Fruit fly (Drosophila melanogaster): ENCODE results near the gene CG15332.

CG15332 gene

DNA sequence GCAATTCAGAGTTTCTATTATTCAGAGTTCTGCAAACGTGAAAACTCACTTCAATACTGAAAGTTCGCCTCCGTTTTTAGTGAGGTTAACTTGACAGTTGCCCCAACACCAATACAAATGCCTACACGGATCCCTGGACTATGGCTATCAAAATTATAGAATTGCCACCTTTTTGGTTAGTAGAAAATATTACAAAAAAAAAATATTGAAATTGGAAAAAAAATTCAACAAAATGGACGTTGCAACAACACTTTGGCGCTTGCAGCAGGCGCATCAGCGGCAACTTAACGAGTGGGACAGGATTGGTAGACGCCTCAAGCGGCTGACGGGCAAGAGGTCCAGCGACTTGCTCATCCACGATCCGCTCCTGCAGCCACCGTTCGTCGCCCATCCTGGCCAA, at the start of gene CG15332, which contains the start of gene CG15330:
Gene CG15332, minus strand, starts transcription at position 101 of the 400 bp plus-strand sequence.
Gene CG15330, plus strand, starts transcription at position 175 of the 400 bp plus-strand sequence.
- TF ChIP-seq pan (optimal IDR thresholded peaks at IDR 0.05) = no peak
- TF ChIP-seq psq (optimal IDR thresholded peaks at IDR 0.05) = no peak
- no peak for TF ChIP-seq CG8478 (optimal IDR thresholded peaks at IDR 0.05)
- TF ChIP-seq usp (GFP tag; optimal IDR thresholded peaks at IDR 0.05) = no peak

DNA sequence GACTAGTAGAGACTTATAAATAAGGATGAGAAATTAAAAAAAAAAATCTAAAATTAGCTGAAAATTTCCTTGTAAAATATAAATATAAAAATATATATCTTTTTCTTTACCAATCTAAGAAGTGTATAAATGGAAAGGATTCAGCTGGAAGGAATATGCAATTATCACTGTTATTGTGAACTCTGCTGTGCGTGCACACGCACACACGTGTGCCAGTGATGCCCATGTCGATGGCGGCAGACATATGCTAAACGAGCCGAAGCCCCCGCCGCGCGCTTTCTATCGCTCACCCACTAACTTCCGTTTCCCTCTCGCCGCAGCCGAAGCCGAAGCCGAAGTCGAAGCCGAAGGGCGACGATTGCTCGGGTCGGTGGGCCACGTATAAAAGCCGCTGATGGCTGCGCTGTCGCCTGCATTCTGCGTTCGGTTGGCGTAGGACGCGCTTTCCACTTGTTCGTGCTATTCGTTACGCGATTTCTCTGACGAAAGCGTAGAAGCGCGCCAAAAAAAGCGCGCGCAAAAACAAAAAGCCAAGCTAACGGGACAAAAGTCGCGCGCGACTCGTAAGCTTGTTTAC, 39.5 kb upstream of the CG15332 start, which contains the start of gene Tbh:
Gene Tbh, plus strand, starts transcription at position 527 of the 577 bp plus-strand sequence.
- TF ChIP-seq Dll (optimal IDR thresholded peaks at IDR 0.05) (no peak), psq (optimal IDR thresholded peaks at IDR 0.05) (no peak), CG8478 (optimal IDR thresholded peaks at IDR 0.05) (no peak), usp (GFP tag; optimal IDR thresholded peaks at IDR 0.05) (no peak), EcR (GFP tag; optimal IDR thresholded peaks at IDR 0.05) (no peak), pan (optimal IDR thresholded peaks at IDR 0.05) (no peak)

DNA sequence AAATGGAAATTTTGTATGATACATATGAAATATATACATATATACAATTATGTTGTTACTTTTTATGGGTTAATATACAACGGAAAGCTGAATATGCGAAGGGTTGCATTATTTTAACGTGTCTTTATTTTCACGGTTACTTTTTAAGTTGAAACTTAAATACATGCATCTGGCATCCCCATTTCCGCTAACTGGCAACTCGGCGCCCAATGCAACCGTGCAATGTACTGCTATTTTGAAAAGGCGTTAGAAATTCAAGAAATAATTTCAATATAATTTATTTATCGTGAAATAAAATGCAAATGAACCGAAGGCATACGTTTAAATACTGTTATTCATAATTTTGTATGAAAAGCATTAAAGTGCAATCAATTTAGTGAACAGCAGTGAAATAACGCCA, 30.8 kb upstream of the CG15332 start:
- TF ChIP-seq usp (GFP tag; optimal IDR thresholded peaks at IDR 0.05) = no peak
- TF ChIP-seq psq (optimal IDR thresholded peaks at IDR 0.05) = no peak
- no peak for TF ChIP-seq Dll (optimal IDR thresholded peaks at IDR 0.05)
- TF ChIP-seq CG8478 (optimal IDR thresholded peaks at IDR 0.05) = no peak
- no peak for TF ChIP-seq pan (optimal IDR thresholded peaks at IDR 0.05)
- no peak for TF ChIP-seq EcR (GFP tag; optimal IDR thresholded peaks at IDR 0.05)

DNA sequence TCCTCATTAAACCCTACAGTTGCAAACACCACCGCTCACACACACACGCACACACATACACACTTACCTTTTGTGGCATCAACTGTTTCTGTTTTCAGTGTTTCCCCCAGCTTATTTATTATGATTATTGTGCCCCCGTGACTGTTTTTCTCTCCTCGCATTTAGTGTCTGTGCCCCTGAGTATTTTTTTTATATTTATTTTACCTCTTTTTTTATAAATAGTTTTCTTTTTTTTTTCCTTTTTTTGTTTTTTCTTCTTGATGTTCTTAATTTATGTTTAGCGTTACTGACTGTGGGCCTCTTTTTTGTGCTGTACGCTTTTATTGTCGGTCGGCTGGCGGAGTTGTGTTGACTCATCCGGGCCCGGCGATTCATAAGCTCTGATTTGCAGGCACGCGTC, 25.0 kb upstream of the CG15332 start:
- TF ChIP-seq CG8478 (optimal IDR thresholded peaks at IDR 0.05) (no peak), pan (optimal IDR thresholded peaks at IDR 0.05) (no peak), psq (optimal IDR thresholded peaks at IDR 0.05) (no peak), EcR (GFP tag; optimal IDR thresholded peaks at IDR 0.05) (no peak), usp (GFP tag; optimal IDR thresholded peaks at IDR 0.05) (no peak), Dll (optimal IDR thresholded peaks at IDR 0.05) (no peak)

DNA sequence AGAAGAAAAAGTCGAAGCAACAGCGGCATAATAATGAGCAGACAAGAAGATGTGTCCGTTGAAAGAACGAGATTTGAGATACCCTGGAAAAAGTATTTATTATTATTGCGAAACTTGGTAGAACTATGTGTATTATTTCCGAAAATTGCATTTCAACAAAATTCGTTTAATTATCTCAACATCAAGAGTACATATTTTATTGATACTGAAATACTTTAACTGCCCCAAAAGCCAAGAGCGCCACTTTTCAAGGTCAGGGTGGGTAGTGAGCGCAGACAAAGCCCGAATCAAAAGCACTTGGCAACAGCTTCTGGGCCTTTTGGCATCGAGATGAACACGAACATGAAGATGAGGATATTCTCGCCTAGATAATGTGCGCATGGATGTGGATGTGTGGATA, 23.4 kb upstream of the CG15332 start:
- TF ChIP-seq psq (optimal IDR thresholded peaks at IDR 0.05) = no peak
- TF ChIP-seq CG8478 (optimal IDR thresholded peaks at IDR 0.05) = no peak

DNA sequence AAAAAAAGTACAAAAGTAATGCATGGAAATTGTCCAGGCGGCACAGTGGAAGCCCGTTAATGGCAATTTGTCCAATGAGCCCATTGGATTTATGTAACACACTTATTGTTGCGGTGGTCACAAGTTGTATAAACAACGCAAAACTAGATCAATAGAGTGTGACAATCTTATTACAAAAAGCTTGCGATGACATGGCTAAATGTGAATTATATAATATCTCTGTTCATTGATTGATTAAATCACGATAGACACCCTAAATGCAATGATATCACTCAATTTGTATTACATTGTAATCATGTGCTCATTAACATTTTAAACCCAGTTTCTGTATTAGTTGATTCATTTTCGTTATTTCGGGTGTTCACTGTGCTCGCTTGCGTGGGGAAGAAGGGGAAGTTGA, 22.2 kb upstream of the CG15332 start:
- TF ChIP-seq usp (GFP tag; optimal IDR thresholded peaks at IDR 0.05) (no peak), EcR (GFP tag; optimal IDR thresholded peaks at IDR 0.05) (no peak), psq (optimal IDR thresholded peaks at IDR 0.05) (no peak), CG8478 (optimal IDR thresholded peaks at IDR 0.05) (no peak), Dll (optimal IDR thresholded peaks at IDR 0.05) (no peak), pan (optimal IDR thresholded peaks at IDR 0.05) (no peak)

DNA sequence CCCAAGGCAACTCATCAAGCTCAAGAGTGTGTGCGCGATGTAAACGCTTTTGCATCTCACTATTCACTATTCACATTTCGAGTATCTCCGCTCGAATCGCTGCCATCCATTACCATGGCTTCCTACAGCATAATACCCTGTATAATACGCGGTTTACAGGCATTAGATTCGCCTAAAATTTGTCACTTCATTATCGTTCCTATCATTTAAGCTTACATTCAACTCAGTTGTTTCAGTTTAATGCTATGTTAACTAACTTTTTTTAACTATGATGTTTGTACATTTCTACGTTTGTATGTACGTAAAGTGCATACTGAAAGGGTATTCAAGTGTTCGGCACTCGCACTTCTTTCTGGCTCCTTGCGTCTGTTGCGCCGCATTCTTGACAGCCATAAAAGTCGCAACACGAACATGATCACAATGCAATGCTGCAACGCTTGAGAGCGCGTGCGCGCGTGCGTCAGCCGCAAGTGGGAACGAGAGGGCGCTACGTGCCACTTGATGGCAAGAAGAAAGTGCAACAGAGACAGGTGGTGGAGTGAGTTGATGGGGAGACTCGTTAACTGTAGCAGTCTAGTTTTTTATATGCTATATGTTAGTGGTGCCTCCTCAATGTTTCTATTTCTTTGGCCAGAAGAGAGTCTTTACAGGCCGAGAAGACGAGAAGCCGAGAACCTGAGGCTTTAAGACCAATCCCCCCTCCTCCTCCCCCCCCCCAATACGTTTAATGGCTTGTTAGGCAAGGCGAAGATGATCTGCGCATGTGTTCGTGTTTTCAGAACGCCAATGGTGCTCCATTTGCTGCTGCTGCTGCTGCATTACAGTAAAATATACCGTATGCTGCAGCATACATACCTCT, 21.4 kb upstream of the CG15332 start:
- TF ChIP-seq usp (GFP tag; optimal IDR thresholded peaks at IDR 0.05) (no peak), EcR (GFP tag; optimal IDR thresholded peaks at IDR 0.05) (no peak), pan (optimal IDR thresholded peaks at IDR 0.05) (peak; percentile 59), CG8478 (optimal IDR thresholded peaks at IDR 0.05) (no peak), Dll (optimal IDR thresholded peaks at IDR 0.05) (no peak), psq (optimal IDR thresholded peaks at IDR 0.05) (no peak)

DNA sequence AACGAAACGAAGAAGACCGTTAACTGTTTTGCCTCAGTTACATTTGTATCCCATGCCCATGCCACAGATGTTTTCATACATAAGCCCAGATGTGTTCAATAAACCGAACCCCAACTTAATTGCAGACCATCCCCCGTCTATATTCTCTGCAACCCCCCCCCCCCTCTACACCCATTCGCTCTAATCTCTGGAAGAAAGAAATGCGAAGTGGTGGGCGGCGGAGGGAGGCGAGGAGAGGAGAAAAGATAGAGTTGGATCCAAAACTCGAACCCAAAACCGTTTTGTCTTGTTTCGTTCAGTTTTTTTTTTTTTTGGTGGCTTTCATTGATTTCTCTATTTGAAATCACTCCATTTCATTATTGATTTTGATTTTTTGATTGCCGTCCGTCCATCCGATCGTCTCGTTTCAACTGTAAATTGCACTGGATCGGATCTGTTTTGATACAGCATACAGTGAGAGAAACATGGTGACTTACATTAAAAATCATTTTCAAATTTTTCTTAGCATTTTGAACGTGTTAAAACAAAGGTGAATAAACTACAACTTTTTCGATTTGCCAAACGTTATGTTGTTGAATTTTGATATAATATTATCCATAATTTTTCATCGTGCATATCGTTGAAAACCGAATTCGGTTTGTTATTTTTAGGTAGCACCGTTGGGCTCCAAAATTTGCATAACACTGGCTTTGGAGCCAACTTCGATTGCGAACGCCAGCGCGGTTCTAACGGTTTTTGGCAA, 19.9 kb upstream of the CG15332 start:
- no peak for TF ChIP-seq EcR (GFP tag; optimal IDR thresholded peaks at IDR 0.05)
- TF ChIP-seq usp (GFP tag; optimal IDR thresholded peaks at IDR 0.05) = no peak
- TF ChIP-seq psq (optimal IDR thresholded peaks at IDR 0.05) = no peak

DNA sequence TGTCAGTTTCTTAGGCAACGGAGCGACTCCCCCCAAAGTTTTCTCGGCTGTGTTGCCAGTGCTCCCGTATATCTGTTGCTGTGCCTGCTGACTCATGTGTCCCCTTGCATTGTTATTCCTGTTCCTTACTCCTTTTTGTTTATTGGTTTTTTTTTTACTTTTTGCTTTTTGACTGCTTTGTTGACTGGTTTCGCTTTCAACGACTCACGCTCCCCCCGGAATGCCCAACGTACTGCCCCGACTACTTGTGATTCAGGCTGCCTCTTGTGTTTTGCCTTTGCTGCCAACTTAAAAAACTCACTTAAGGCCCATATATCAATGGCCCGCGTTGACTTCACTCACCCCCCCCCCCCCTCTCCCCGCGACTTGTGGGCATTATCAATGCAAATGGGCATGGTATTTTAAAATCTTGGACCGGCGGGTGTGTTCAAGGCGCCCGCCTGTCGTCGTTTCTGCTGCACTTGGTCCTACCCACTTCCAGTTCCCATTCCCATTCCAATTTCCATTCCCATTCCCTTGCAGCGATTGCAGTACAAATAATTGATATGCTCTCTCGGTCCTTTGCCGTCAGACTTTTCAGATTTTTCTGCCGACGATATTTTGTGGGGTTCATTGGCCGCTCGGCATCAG, 17.6 kb upstream of the CG15332 start:
- TF ChIP-seq CG8478 (optimal IDR thresholded peaks at IDR 0.05) (no peak), psq (optimal IDR thresholded peaks at IDR 0.05) (no peak), pan (optimal IDR thresholded peaks at IDR 0.05) (no peak), EcR (GFP tag; optimal IDR thresholded peaks at IDR 0.05) (peak in 1 of 2 experiments; percentile 17), usp (GFP tag; optimal IDR thresholded peaks at IDR 0.05) (no peak)

DNA sequence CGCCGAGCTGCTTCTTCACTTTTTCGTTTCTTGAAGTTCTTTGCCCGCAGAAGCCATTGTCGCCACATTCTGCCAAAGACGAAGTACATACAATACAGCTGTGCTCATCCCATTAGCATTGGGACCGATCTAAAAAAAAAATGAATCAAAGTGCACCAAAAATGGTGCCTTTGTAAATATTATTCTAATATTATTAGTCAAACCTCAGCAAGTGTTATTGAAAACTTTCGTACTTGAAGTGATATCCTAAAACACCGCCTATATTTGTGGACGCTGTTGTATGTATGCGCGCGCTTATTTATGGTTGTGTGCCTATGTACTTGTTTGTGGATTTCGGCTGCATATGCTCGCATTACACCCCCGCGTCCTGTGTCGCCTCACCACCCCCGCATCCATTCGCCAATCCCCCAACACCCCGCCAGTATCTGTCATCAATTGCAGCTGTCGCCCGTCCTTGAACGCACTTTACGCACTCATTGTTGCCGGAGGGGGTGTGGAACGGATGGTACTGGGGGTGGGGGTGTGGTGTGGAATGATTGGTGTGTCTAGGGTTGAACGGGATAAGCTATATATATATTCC, 16.7 kb upstream of the CG15332 start:
- no peak for TF ChIP-seq CG8478 (optimal IDR thresholded peaks at IDR 0.05)
- TF ChIP-seq usp (GFP tag; optimal IDR thresholded peaks at IDR 0.05) = no peak

DNA sequence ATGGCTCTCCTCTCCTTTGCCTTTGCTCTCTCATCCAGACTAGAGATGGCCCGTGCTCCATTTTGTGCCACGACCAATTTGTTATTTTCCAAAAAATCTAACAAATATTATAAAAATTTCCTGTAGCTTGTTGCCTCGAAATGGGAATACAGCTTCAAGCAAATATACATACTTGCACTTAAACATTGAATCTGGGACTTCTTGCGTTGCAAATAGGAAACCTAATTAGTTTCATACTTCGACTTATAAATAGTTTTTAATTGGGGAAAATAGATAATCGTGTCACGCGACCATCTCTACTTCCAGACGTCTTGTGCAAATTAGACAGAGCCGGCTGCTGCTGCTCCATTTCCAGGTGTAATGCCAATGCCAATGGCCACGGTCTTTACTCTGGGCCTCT, 14.6 kb upstream of the CG15332 start:
- no peak for TF ChIP-seq CG8478 (optimal IDR thresholded peaks at IDR 0.05)
- TF ChIP-seq pan (optimal IDR thresholded peaks at IDR 0.05) = no peak
- TF ChIP-seq psq (optimal IDR thresholded peaks at IDR 0.05) = no peak
- TF ChIP-seq usp (GFP tag; optimal IDR thresholded peaks at IDR 0.05) = no peak
- TF ChIP-seq EcR (GFP tag; optimal IDR thresholded peaks at IDR 0.05) = no peak
- TF ChIP-seq Dll (optimal IDR thresholded peaks at IDR 0.05) = no peak

Data from whole organism.